Worm (Caenorhabditis elegans) whole organism, L1 larva: ENCODE measurements around the gene oac-38.

ENCODE experiments used
- ama-1 ChIP-seq: fragments of 150-350 bp; optimal IDR thresholded peaks from 2 replicates; lab custom pipeline; 2014
- ceh-63 ChIP-seq: fragments of 200-800 bp; sonication (Bioruptor generic); optimal IDR thresholded peaks from 2 replicates; lab custom pipeline; 2018; ENCODE audit warnings: mild to moderate bottlenecking, missing genetic modification characterization, missing compliant biosample characterization
- fos-1 ChIP-seq: fragments of 150-350 bp; optimal IDR thresholded peaks from 2 replicates; lab custom pipeline; 2014; ENCODE audit warnings: missing biosample characterization, missing genetic modification characterization
- jun-1 ChIP-seq: fragments of 150-350 bp; optimal IDR thresholded peaks from 2 replicates; lab custom pipeline; 2014; ENCODE audit warnings: missing biosample characterization, missing genetic modification reagents, missing genetic modification characterization
- nhr-77 ChIP-seq: fragments of 150-350 bp; optimal IDR thresholded peaks from 2 replicates; lab custom pipeline; 2014; ENCODE audit warnings: missing biosample characterization, missing genetic modification characterization
- unc-86 ChIP-seq: sonication (generic microtip); optimal IDR thresholded peaks from 2 replicates; lab custom pipeline; 2016; ENCODE audit warnings: missing genetic modification characterization, missing compliant biosample characterization

DNA sequence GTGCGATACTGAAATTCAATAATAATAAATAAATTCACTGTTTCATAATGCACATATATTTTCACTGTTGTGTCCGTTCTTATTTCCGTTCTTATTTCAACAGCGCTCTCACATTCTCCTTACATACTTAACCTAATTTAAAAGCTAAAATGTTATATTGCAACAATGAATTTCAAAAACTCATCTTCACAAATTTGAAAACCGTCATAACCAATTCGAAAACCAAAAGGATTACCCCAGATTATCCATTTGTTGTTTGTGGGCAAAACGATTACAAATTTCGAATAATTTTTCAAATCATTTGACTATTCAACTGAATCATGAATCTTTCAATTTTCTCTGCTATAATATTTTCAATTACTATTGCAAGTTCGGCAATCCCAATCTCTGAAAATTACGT, 19.0 kb upstream of the oac-38 start, which contains the start of gene R05A10.4:
- no peak for TF ChIP-seq ceh-63 (GFP tag; lab: Kevin White, UChicago)
- TF ChIP-seq unc-86 (tag; lab: Kevin White, UChicago) = no peak
- no peak for TF ChIP-seq ama-1 (lab: Kevin White, UChicago)
- TF ChIP-seq fos-1 (tag; lab: Kevin White, UChicago) = no peak
- no peak for TF ChIP-seq jun-1 (tag; lab: Kevin White, UChicago)
- no peak for TF ChIP-seq nhr-77
